Fruit fly (Drosophila melanogaster) whole organism, embryonic: ENCODE measurements around the gene CG31612.

Experiments
- Ada2b ChIP-seq: fragments of 200-800 bp; sonication (Bioruptor generic); IDR thresholded peaks from 2 replicates; pipeline ENCODE4 v1.3.6; 2022; ENCODE audit warnings: missing biosample characterization, missing genetic modification characterization
- Atf3 ChIP-seq: fragments of 200-800 bp; sonication (Bioruptor generic); optimal IDR thresholded peaks from 3 replicates; lab custom pipeline; 2016; ENCODE audit warnings: missing biosample characterization, missing genetic modification characterization
- Bteb2 ChIP-seq: fragments of 200-800 bp; sonication (Bioruptor generic); optimal IDR thresholded peaks from 2 replicates; lab custom pipeline; 2016; ENCODE audit warnings: missing biosample characterization, missing genetic modification characterization
- CG11696 ChIP-seq: fragments of 200-800 bp; sonication (Bioruptor generic); IDR thresholded peaks from 2 replicates; pipeline ENCODE4 v1.3.6; 2022; ENCODE audit warnings: missing biosample characterization, missing genetic modification characterization
- CG12659 ChIP-seq: fragments of 200-800 bp; sonication (Bioruptor generic); optimal IDR thresholded peaks from 3 replicates; lab custom pipeline; 2017; ENCODE audit warnings: mild to moderate bottlenecking, missing biosample characterization, missing genetic modification reagents, missing genetic modification characterization
- CG17328 ChIP-seq: fragments of 200-800 bp; sonication (Bioruptor generic); IDR thresholded peaks from 2 replicates; pipeline ENCODE4 v1.3.6; 2022; ENCODE audit warnings: missing biosample characterization, missing genetic modification characterization
- CG17359 ChIP-seq: fragments of 200-800 bp; sonication (Bioruptor generic); optimal IDR thresholded peaks from 3 replicates; lab custom pipeline; 2018; ENCODE audit warnings: missing biosample characterization, mild to moderate bottlenecking, missing genetic modification characterization, moderate library complexity
- CG17802 ChIP-seq: fragments of 200-800 bp; sonication (Bioruptor generic); optimal IDR thresholded peaks from 2 replicates; lab custom pipeline; 2018; ENCODE audit warnings: missing biosample characterization, mild to moderate bottlenecking, missing genetic modification characterization, moderate library complexity
- CG18619 ChIP-seq: fragments of 200-800 bp; sonication (Bioruptor generic); optimal IDR thresholded peaks from 3 replicates; lab custom pipeline; 2017; ENCODE audit warnings: missing biosample characterization, mild to moderate bottlenecking, missing genetic modification characterization
- CG32532 ChIP-seq: fragments of 200-800 bp; sonication (Bioruptor generic); IDR thresholded peaks from 2 replicates; pipeline ENCODE4 v1.3.6; 2022; ENCODE audit warnings: missing biosample characterization, missing genetic modification characterization
- CG4282 ChIP-seq: fragments of 200-800 bp; sonication (Bioruptor generic); optimal IDR thresholded peaks from 2 replicates; lab custom pipeline; 2016; ENCODE audit warnings: missing biosample characterization, missing genetic modification characterization
- CG4820 ChIP-seq: fragments of 200-800 bp; sonication (Bioruptor generic); optimal IDR thresholded peaks from 3 replicates; lab custom pipeline; 2016; ENCODE audit warnings: missing biosample characterization, missing genetic modification characterization
- CG5245 ChIP-seq: fragments of 200-800 bp; sonication (Bioruptor generic); optimal IDR thresholded peaks from 3 replicates; lab custom pipeline; 2016; ENCODE audit warnings: missing biosample characterization, missing genetic modification characterization
- CG7271 ChIP-seq: fragments of 200-800 bp; sonication (Bioruptor generic); optimal IDR thresholded peaks from 2 replicates; lab custom pipeline; 2018; ENCODE audit warnings: missing biosample characterization, mild to moderate bottlenecking, missing genetic modification characterization, moderate library complexity
- CG8388 ChIP-seq: fragments of 200-800 bp; sonication (Bioruptor generic); optimal IDR thresholded peaks from 2 replicates; lab custom pipeline; 2019; ENCODE audit warnings: missing biosample characterization, mild to moderate bottlenecking, missing genetic modification characterization, moderate library complexity
- CG9727 ChIP-seq: fragments of 200-800 bp; sonication (Bioruptor generic); optimal IDR thresholded peaks from 3 replicates; lab custom pipeline; 2017; ENCODE audit warnings: missing biosample characterization, mild to moderate bottlenecking, missing genetic modification characterization
- Dfd ChIP-seq, 2 experiments: fragments of >200 bp; optimal IDR thresholded peaks; 2 replicates each; lab custom pipeline; 2017; ENCODE audit warnings: missing biosample characterization in 2 of 2, missing genetic modification characterization in 2 of 2
- Dref ChIP-seq: fragments of 200-800 bp; sonication (Bioruptor generic); IDR thresholded peaks from 2 replicates; pipeline ENCODE4 v1.3.6; 2022; ENCODE audit warnings: missing biosample characterization, missing genetic modification characterization
- HLHmδ ChIP-seq: fragments of 200-800 bp; sonication (Bioruptor generic); optimal IDR thresholded peaks from 2 replicates; lab custom pipeline; 2018; ENCODE audit warnings: missing biosample characterization, mild to moderate bottlenecking, missing genetic modification characterization, moderate library complexity
- Hmr ChIP-seq: fragments of 200-800 bp; sonication (Bioruptor generic); optimal IDR thresholded peaks from 3 replicates; lab custom pipeline; 2017; ENCODE audit warnings: mild to moderate bottlenecking, missing biosample characterization, missing genetic modification reagents, missing genetic modification characterization
- Hr51 ChIP-seq, 2 experiments: fragments of 200-800 bp; sonication (Bioruptor generic); optimal IDR thresholded peaks; 2 replicates in 1 of 2; 3 replicates in 1 of 2; lab custom pipeline; 2016 to 2018; ENCODE audit warnings: missing biosample characterization in 2 of 2, missing genetic modification characterization in 2 of 2, mild to moderate bottlenecking in 1 of 2, moderate library complexity in 1 of 2
- Lpt ChIP-seq: fragments of >200 bp; optimal IDR thresholded peaks from 2 replicates; lab custom pipeline; 2018; ENCODE audit warnings: missing biosample characterization, missing genetic modification characterization
- Med ChIP-seq: fragments of 200-800 bp; sonication (Bioruptor generic); peaks from one replicate; lab custom pipeline; 2016; ENCODE audit warnings: missing biosample characterization, missing genetic modification characterization, mild to moderate bottlenecking, inconsistent platforms, moderate library complexity
- NC2α ChIP-seq: fragments of 200-800 bp; sonication (Bioruptor generic); optimal IDR thresholded peaks from 2 replicates; lab custom pipeline; 2016; ENCODE audit warnings: missing biosample characterization, missing genetic modification characterization
- Pdp1 ChIP-seq, 2 experiments: fragments of 200-800 bp; sonication (Bioruptor generic); optimal IDR thresholded peaks; 3 replicates each; lab custom pipeline; 2016; ENCODE audit warnings: missing biosample characterization in 2 of 2, missing genetic modification characterization in 2 of 2, mild to moderate bottlenecking in 1 of 2, moderate library complexity in 1 of 2
- Rfx ChIP-seq: fragments of 200-800 bp; sonication (Bioruptor generic); IDR thresholded peaks from 2 replicates; pipeline ENCODE4 v1.3.6; 2022; ENCODE audit warnings: missing biosample characterization, missing genetic modification characterization
- TFAM ChIP-seq: fragments of 200-800 bp; sonication (Bioruptor generic); optimal IDR thresholded peaks from 2 replicates; lab custom pipeline; 2017; ENCODE audit warnings: missing biosample characterization, missing genetic modification characterization, inconsistent platforms
- Xrp1 ChIP-seq: fragments of 200-800 bp; sonication (Bioruptor generic); IDR thresholded peaks from 2 replicates; pipeline ENCODE4 v1.3.6; 2022; ENCODE audit warnings: missing biosample characterization, missing genetic modification characterization
- al ChIP-seq: fragments of 200-800 bp; sonication (Bioruptor generic); IDR thresholded peaks from 2 replicates; pipeline ENCODE4 v1.3.6; 2022; ENCODE audit warnings: missing biosample characterization, missing genetic modification characterization
- ato ChIP-seq: fragments of 200-800 bp; sonication (Bioruptor generic); IDR thresholded peaks from 2 replicates; pipeline ENCODE4 v1.3.6; 2022; ENCODE audit warnings: missing biosample characterization, missing genetic modification characterization; ENCODE audit not compliant: partially characterized antibody
- bsh ChIP-seq, 2 experiments: fragments of 200-800 bp; sonication (Bioruptor generic); optimal IDR thresholded peaks; 2 replicates each; lab custom pipeline; 2017 to 2018; ENCODE audit warnings: mild to moderate bottlenecking in 2 of 2, missing biosample characterization in 2 of 2, missing genetic modification characterization in 2 of 2, moderate library complexity in 1 of 2
- cad ChIP-seq: fragments of >200 bp; optimal IDR thresholded peaks from 2 replicates; lab custom pipeline; 2017; ENCODE audit warnings: missing biosample characterization, missing genetic modification characterization
- chinmo ChIP-seq: fragments of 200-800 bp; sonication (Bioruptor generic); IDR thresholded peaks from 4 replicates; pipeline ENCODE4 v1.3.6; 2022; ENCODE audit warnings: missing biosample characterization, missing genetic modification characterization; ENCODE audit not compliant: partially characterized antibody
- danr ChIP-seq: fragments of 200-800 bp; sonication (Bioruptor generic); IDR thresholded peaks from 2 replicates; pipeline ENCODE4 v1.3.6; 2022; ENCODE audit warnings: missing biosample characterization, missing genetic modification characterization
- dpn ChIP-seq, 2 experiments: fragments of 200-800 bp; sonication (Bioruptor generic); optimal IDR thresholded peaks; 3 replicates each; lab custom pipeline; 2016; ENCODE audit warnings: missing biosample characterization in 2 of 2, missing genetic modification characterization in 2 of 2
- hbn ChIP-seq: fragments of 200-800 bp; sonication (Bioruptor generic); IDR thresholded peaks from 2 replicates; pipeline ENCODE4 v1.3.6; 2022; ENCODE audit warnings: missing biosample characterization, missing genetic modification characterization; ENCODE audit not compliant: partially characterized antibody
- her ChIP-seq: fragments of 200-800 bp; sonication (Bioruptor generic); optimal IDR thresholded peaks from 2 replicates; lab custom pipeline; 2016; ENCODE audit warnings: missing biosample characterization, missing genetic modification characterization
- kni ChIP-seq: fragments of 200-800 bp; sonication (Bioruptor generic); optimal IDR thresholded peaks from 3 replicates; lab custom pipeline; 2017; ENCODE audit warnings: mild to moderate bottlenecking, missing biosample characterization, missing genetic modification reagents, missing genetic modification characterization
- pan ChIP-seq, 4 experiments: fragments of >200 bp in 3 of 4; fragments of 200-800 bp in 1 of 4; sonication (Bioruptor generic) in 1 of 4; optimal IDR thresholded peaks in 3 of 4; IDR thresholded peaks in 1 of 4; 2 replicates each; pipeline versions ENCODE4 v1.3.6 to Lab custom; 2017 to 2022; ENCODE audit warnings: missing biosample characterization in 2 of 4, missing genetic modification characterization in 2 of 4, mixed read lengths in 1 of 4
- phol ChIP-seq: fragments of 200-800 bp; sonication (Bioruptor generic); optimal IDR thresholded peaks from 3 replicates; lab custom pipeline; 2018; ENCODE audit warnings: missing biosample characterization, mild to moderate bottlenecking, missing genetic modification characterization, moderate library complexity
- ranshi ChIP-seq: fragments of 200-800 bp; sonication (Bioruptor generic); IDR thresholded peaks from 2 replicates; pipeline ENCODE4 v1.3.6; 2022; ENCODE audit warnings: missing biosample characterization, missing genetic modification characterization
- shn ChIP-seq: fragments of 200-800 bp; sonication (Bioruptor generic); optimal IDR thresholded peaks from 3 replicates; lab custom pipeline; 2016; ENCODE audit warnings: missing biosample characterization, missing genetic modification characterization
- sima ChIP-seq: fragments of 200-800 bp; sonication (Bioruptor generic); optimal IDR thresholded peaks from 2 replicates; lab custom pipeline; 2016; ENCODE audit warnings: missing biosample characterization, missing genetic modification characterization
- sna ChIP-seq: fragments of 200-800 bp; sonication (Bioruptor generic); IDR thresholded peaks from 2 replicates; pipeline ENCODE4 v1.3.6; 2022; ENCODE audit warnings: missing biosample characterization, missing genetic modification characterization; ENCODE audit not compliant: partially characterized antibody
- so ChIP-seq: fragments of 200-800 bp; sonication (Bioruptor generic); IDR thresholded peaks from 3 replicates; pipeline ENCODE4 v1.3.6; 2022; ENCODE audit warnings: missing biosample characterization, missing genetic modification characterization
- zen2 ChIP-seq: fragments of 200-800 bp; sonication (Bioruptor generic); IDR thresholded peaks from 3 replicates; pipeline ENCODE4 v1.3.6; 2022; ENCODE audit warnings: missing biosample characterization, missing genetic modification characterization; ENCODE audit not compliant: partially characterized antibody

Gene CG31612

DNA sequence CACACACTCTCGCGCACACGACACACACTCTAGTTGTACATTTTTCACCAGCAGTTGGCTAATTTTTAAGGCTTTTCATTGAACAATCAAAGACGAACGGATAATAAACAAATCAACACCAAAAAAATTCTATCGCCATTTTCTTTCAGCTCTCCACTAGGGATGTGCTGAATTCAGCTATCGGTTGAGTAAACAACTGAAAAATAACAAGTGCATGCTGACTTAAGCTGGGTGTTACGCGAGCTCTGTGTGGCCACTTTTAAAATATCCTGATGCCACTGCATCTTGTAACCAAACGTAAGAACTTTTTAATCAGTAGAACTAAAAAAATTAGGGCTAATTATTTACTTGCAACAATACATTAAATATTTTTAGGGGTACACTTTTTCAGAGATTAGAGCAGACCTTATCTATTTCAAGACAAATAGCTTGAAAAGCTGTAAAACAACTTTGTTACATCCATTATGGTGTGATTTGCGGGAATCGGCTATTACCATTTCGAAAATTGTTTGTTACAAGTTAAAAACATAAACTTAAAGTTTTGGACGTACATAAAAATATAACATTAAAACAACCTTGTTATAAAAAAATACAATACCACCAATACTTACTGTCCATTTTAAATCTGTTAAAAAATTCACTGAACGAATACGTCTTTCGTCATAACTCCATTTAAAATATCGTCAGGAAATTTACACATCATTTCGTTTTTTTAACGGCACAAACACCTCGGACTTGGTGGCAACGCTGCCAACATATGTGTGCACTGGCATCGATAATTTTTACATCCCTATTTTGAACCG, 37.8 kb downstream of the CG31612 start, which contains the start of the genes step and CG1416 (continued):
- TF ChIP-seq CG7271 (tag; lab: Kevin White, UChicago) (no peak), her (peak; percentile 29), Xrp1 (GFP tag; lab: Robert Waterston, UW) (peak; percentile 49), CG17328 (peak; percentile 36; the same call in 1 of the 2 replicates), Pdp1 (GFP tag; optimal IDR thresholded peaks at IDR 0.05; lab: Kevin White, UChicago) (peak; percentile 44 to 63), Rfx (GFP tag; lab: Robert Waterston, UW) (peak; percentile 85; the same call in 1 of the 2 replicates), CG4282 (peak; percentile 27), shn (GFP tag; lab: Kevin White, UChicago) (peak; percentile 32), Lpt (GFP tag; lab: Kevin White, UChicago) (no peak), chinmo (GFP tag; lab: Robert Waterston, UW) (peak; percentile 50; the same call in 1 of the 4 replicates), CG5245 (GFP tag; lab: Kevin White, UChicago) (no peak), NC2α (GFP tag; lab: Kevin White, UChicago) (no peak), ato (GFP tag; lab: Robert Waterston, UW) (0 out of 2 replicates have a peak, but pooled peaks have one; percentile 29), phol (peak; percentile 97), Hmr (GFP tag; lab: Kevin White, UChicago) (peak; percentile 52), dpn (GFP tag; optimal IDR thresholded peaks at IDR 0.05; lab: Kevin White, UChicago) (peak; percentile 46 to 52), CG18619 (GFP tag; lab: Kevin White, UChicago) (peak; percentile 58), Atf3 (GFP tag; lab: Kevin White, UChicago) (peak; percentile 54), Med (peak; percentile 91), HLHmδ (GFP tag; lab: Kevin White, UChicago) (no peak), CG17359 (tag; lab: Kevin White, UChicago) (peak; percentile 0), sna (peak; percentile 42; the same call in 1 of the 2 replicates), Dfd (GFP tag; optimal IDR thresholded peaks at IDR 0.05; lab: Kevin White, UChicago) (peak in 1 of 2 experiments; percentile 70), kni (no peak), danr (GFP tag; lab: Robert Waterston, UW) (0 out of 2 replicates have a peak, but pooled peaks have one; percentile 30), sima (GFP tag; lab: Kevin White, UChicago) (no peak), so (no peak), pan (optimal IDR thresholded peaks at IDR 0.05; lab: Kevin White, UChicago) (no peak), pan (GFP tag; optimal IDR thresholded peaks at IDR 0.05 in 1 of 2, IDR thresholded peaks at IDR 0.05 in 1 of 2) (peak in 1 of 2 experiments; percentile 54), CG11696 (GFP tag; lab: Robert Waterston, UW) (peak; percentile 42; the same call in 1 of the 2 replicates), al (GFP tag; lab: Robert Waterston, UW) (peak; percentile 45; the same call in 1 of the 2 replicates), hbn (GFP tag; lab: Robert Waterston, UW) (peak; percentile 37), Ada2b (GFP tag; lab: Robert Waterston, UW) (0 out of 2 replicates have a peak, but pooled peaks have one; percentile 12), cad (GFP tag; lab: Kevin White, UChicago) (no peak), zen2 (GFP tag; lab: Robert Waterston, UW) (no peak; the same call in 2 of the 3 replicates), CG17802 (tag; lab: Kevin White, UChicago) (peak; percentile 90), Dref (no peak; the same call in 1 of the 2 replicates), bsh (GFP tag; optimal IDR thresholded peaks at IDR 0.05; lab: Kevin White, UChicago) (peak in 1 of 2 experiments; percentile 11), CG32532 (GFP tag; lab: Robert Waterston, UW) (peak; percentile 75), Bteb2 (GFP tag; lab: Kevin White, UChicago) (peak; percentile 48), Hr51 (GFP tag; optimal IDR thresholded peaks at IDR 0.05; lab: Kevin White, UChicago) (peak in 1 of 2 experiments; percentile 42), TFAM (GFP tag; lab: Kevin White, UChicago) (no peak), CG12659 (GFP tag; lab: Kevin White, UChicago) (peak; percentile 61), CG8388 (peak; percentile 15), CG9727 (GFP tag; lab: Kevin White, UChicago) (peak; percentile 57), ranshi (GFP tag; lab: Robert Waterston, UW) (0 out of 2 replicates have a peak, but pooled peaks have one; percentile 61), CG4820 (GFP tag; lab: Kevin White, UChicago) (peak; percentile 61)
